Fruit fly (Drosophila melanogaster) whole organism, embryonic: ENCODE measurements around the gene sicily.

Experiments
- Antp ChIP-seq: fragments of 200-800 bp; sonication (Bioruptor generic); optimal IDR thresholded peaks from 3 replicates; lab custom pipeline; 2016; ENCODE audit warnings: missing biosample characterization, missing genetic modification characterization
- Bdp1 ChIP-seq: fragments of 200-800 bp; sonication (Bioruptor generic); optimal IDR thresholded peaks from 3 replicates; lab custom pipeline; 2016; ENCODE audit warnings: missing biosample characterization, missing genetic modification characterization
- Bteb2 ChIP-seq: fragments of 200-800 bp; sonication (Bioruptor generic); optimal IDR thresholded peaks from 2 replicates; lab custom pipeline; 2016; ENCODE audit warnings: missing biosample characterization, missing genetic modification characterization
- CG10654 ChIP-seq: fragments of 200-800 bp; sonication (Bioruptor generic); optimal IDR thresholded peaks from 2 replicates; lab custom pipeline; 2016; ENCODE audit warnings: missing biosample characterization, missing genetic modification characterization
- CG11695 ChIP-seq: fragments of 200-800 bp; sonication (Bioruptor generic); IDR thresholded peaks from 3 replicates; pipeline ENCODE4 v1.3.6; 2022; ENCODE audit warnings: missing biosample characterization, missing genetic modification characterization
- CG1233 ChIP-seq: fragments of 200-800 bp; sonication (Bioruptor generic); optimal IDR thresholded peaks from 4 replicates; lab custom pipeline; 2018; ENCODE audit warnings: missing biosample characterization, mild to moderate bottlenecking, missing genetic modification characterization
- CG14050 ChIP-seq: fragments of 200-800 bp; sonication (Bioruptor generic); IDR thresholded peaks from 3 replicates; pipeline ENCODE4 v1.3.6; 2022; ENCODE audit warnings: missing biosample characterization, missing genetic modification characterization
- CG17385 ChIP-seq: fragments of 200-800 bp; sonication (Bioruptor generic); optimal IDR thresholded peaks from 3 replicates; lab custom pipeline; 2018; ENCODE audit warnings: missing biosample characterization, mild to moderate bottlenecking, missing genetic modification characterization
- CG17912 ChIP-seq: fragments of 200-800 bp; sonication (Bioruptor generic); optimal IDR thresholded peaks from 2 replicates; lab custom pipeline; 2018; ENCODE audit warnings: missing biosample characterization, mild to moderate bottlenecking, missing genetic modification characterization
- CG18476 ChIP-seq: fragments of 200-800 bp; sonication (Bioruptor generic); optimal IDR thresholded peaks from 2 replicates; lab custom pipeline; 2016; ENCODE audit warnings: missing biosample characterization, mild to moderate bottlenecking, missing genetic modification characterization
- CG2199 ChIP-seq: fragments of 200-800 bp; sonication (Bioruptor generic); IDR thresholded peaks from 3 replicates; pipeline ENCODE4 v1.3.6; 2022; ENCODE audit warnings: missing biosample characterization, missing genetic modification characterization
- CG2202 ChIP-seq: fragments of 200-800 bp; sonication (Bioruptor generic); optimal IDR thresholded peaks from 2 replicates; lab custom pipeline; 2018; ENCODE audit warnings: missing biosample characterization, mild to moderate bottlenecking, missing genetic modification characterization
- CG31388 ChIP-seq: fragments of 200-800 bp; sonication (Bioruptor generic); optimal IDR thresholded peaks from 2 replicates; lab custom pipeline; 2016; ENCODE audit warnings: missing biosample characterization, missing genetic modification characterization
- CG31441 ChIP-seq: fragments of 200-800 bp; sonication (Bioruptor generic); IDR thresholded peaks from 2 replicates; pipeline ENCODE4 v1.3.6; 2022; ENCODE audit warnings: missing biosample characterization, missing genetic modification characterization
- CG3407 ChIP-seq: fragments of 200-800 bp; sonication (Bioruptor generic); optimal IDR thresholded peaks from 2 replicates; lab custom pipeline; 2018; ENCODE audit warnings: missing biosample characterization, mild to moderate bottlenecking, missing genetic modification characterization
- CG34376 ChIP-seq: fragments of 200-800 bp; sonication (Bioruptor generic); optimal IDR thresholded peaks from 2 replicates; lab custom pipeline; 2018; ENCODE audit warnings: missing biosample characterization, mild to moderate bottlenecking, missing genetic modification characterization
- CG4854 ChIP-seq: fragments of 200-800 bp; sonication (Bioruptor generic); optimal IDR thresholded peaks from 2 replicates; lab custom pipeline; 2016; ENCODE audit warnings: missing biosample characterization, missing genetic modification characterization, inconsistent platforms
- CG7786 ChIP-seq: fragments of 200-800 bp; sonication (Bioruptor generic); optimal IDR thresholded peaks from 2 replicates; lab custom pipeline; 2016; ENCODE audit warnings: missing biosample characterization, missing genetic modification characterization
- CG7839 ChIP-seq: fragments of 200-800 bp; sonication (Bioruptor generic); optimal IDR thresholded peaks from 3 replicates; lab custom pipeline; 2018; ENCODE audit warnings: missing biosample characterization, mild to moderate bottlenecking, missing genetic modification characterization, moderate library complexity
- CG8924 ChIP-seq: fragments of 200-800 bp; optimal IDR thresholded peaks from 3 replicates; lab custom pipeline; 2019; ENCODE audit warnings: missing biosample characterization, mild to moderate bottlenecking, missing genetic modification characterization, moderate library complexity
- CG9727 ChIP-seq: fragments of 200-800 bp; sonication (Bioruptor generic); optimal IDR thresholded peaks from 3 replicates; lab custom pipeline; 2017; ENCODE audit warnings: missing biosample characterization, mild to moderate bottlenecking, missing genetic modification characterization
- CrebB ChIP-seq: fragments of 200-800 bp; sonication (Bioruptor generic); optimal IDR thresholded peaks from 3 replicates; lab custom pipeline; 2018; ENCODE audit warnings: missing biosample characterization, mild to moderate bottlenecking, missing genetic modification characterization
- Dip3 ChIP-seq: fragments of 200-800 bp; sonication (Bioruptor generic); optimal IDR thresholded peaks from 3 replicates; lab custom pipeline; 2016; ENCODE audit warnings: missing biosample characterization, missing genetic modification characterization
- E2f1 ChIP-seq: fragments of 200-800 bp; sonication (Bioruptor generic); IDR thresholded peaks from 2 replicates; pipeline ENCODE4 v1.3.6; 2022; ENCODE audit warnings: missing biosample characterization, missing genetic modification characterization
- Fer1 ChIP-seq: fragments of 200-800 bp; sonication (Bioruptor generic); optimal IDR thresholded peaks from 2 replicates; lab custom pipeline; 2017; ENCODE audit warnings: missing biosample characterization, mild to moderate bottlenecking, missing genetic modification characterization
- GATAe ChIP-seq: fragments of 200-800 bp; sonication (Bioruptor generic); conservative IDR thresholded peaks from 2 replicates; pipeline ENCODE4 v1.3.6; 2022; ENCODE audit warnings: missing biosample characterization, missing genetic modification characterization
- Mad ChIP-seq: fragments of 200-800 bp; sonication (Bioruptor generic); optimal IDR thresholded peaks from 2 replicates; lab custom pipeline; 2016; ENCODE audit warnings: missing biosample characterization, missing genetic modification characterization
- Mes4 ChIP-seq: fragments of 200-800 bp; sonication (Bioruptor generic); optimal IDR thresholded peaks from 2 replicates; lab custom pipeline; 2016; ENCODE audit warnings: missing biosample characterization, missing genetic modification characterization
- Mrtf ChIP-seq: fragments of 200-800 bp; sonication (Bioruptor generic); IDR thresholded peaks from 3 replicates; pipeline ENCODE4 v1.3.6; 2022; ENCODE audit warnings: missing biosample characterization, missing genetic modification characterization
- Ravus ChIP-seq: fragments of 200-800 bp; sonication (Bioruptor generic); IDR thresholded peaks from 2 replicates; pipeline ENCODE4 v1.3.6; 2022; ENCODE audit warnings: missing biosample characterization, missing genetic modification characterization
- bigmax ChIP-seq: fragments of 200-800 bp; sonication (Bioruptor generic); optimal IDR thresholded peaks from 2 replicates; lab custom pipeline; 2018; ENCODE audit warnings: missing biosample characterization, mild to moderate bottlenecking, missing genetic modification characterization
- bsh ChIP-seq, 2 experiments: fragments of 200-800 bp; sonication (Bioruptor generic); optimal IDR thresholded peaks; 2 replicates each; lab custom pipeline; 2017 to 2018; ENCODE audit warnings: mild to moderate bottlenecking in 2 of 2, missing biosample characterization in 2 of 2, missing genetic modification characterization in 2 of 2, moderate library complexity in 1 of 2
- crc ChIP-seq: fragments of 200-800 bp; sonication (Bioruptor generic); optimal IDR thresholded peaks from 2 replicates; lab custom pipeline; 2016; ENCODE audit warnings: missing biosample characterization, missing genetic modification characterization
- dm ChIP-seq: fragments of 200-800 bp; sonication (Bioruptor generic); optimal IDR thresholded peaks from 3 replicates; lab custom pipeline; 2016; ENCODE audit warnings: missing biosample characterization, missing genetic modification characterization
- dmrt11E ChIP-seq: fragments of 200-800 bp; sonication (Bioruptor generic); optimal IDR thresholded peaks from 3 replicates; lab custom pipeline; 2018; ENCODE audit warnings: missing biosample characterization, mild to moderate bottlenecking, missing genetic modification characterization, moderate library complexity
- en ChIP-seq: fragments of 200-800 bp; sonication (Bioruptor generic); optimal IDR thresholded peaks from 2 replicates; lab custom pipeline; 2016; ENCODE audit warnings: missing biosample characterization, missing genetic modification characterization
- ftz-f1 ChIP-seq: fragments of 200-800 bp; sonication (Bioruptor generic); optimal IDR thresholded peaks from 2 replicates; lab custom pipeline; 2016; ENCODE audit warnings: missing biosample characterization, missing genetic modification characterization
- ham ChIP-seq: fragments of 200-800 bp; sonication (Bioruptor generic); IDR thresholded peaks from 2 replicates; pipeline ENCODE4 v1.3.6; 2022; ENCODE audit warnings: missing biosample characterization, missing genetic modification characterization
- her ChIP-seq: fragments of 200-800 bp; sonication (Bioruptor generic); optimal IDR thresholded peaks from 2 replicates; lab custom pipeline; 2016; ENCODE audit warnings: missing biosample characterization, missing genetic modification characterization
- kay ChIP-seq: fragments of 200-800 bp; sonication (Bioruptor generic); optimal IDR thresholded peaks from 2 replicates; lab custom pipeline; 2016; ENCODE audit warnings: missing biosample characterization, missing genetic modification characterization
- mirr ChIP-seq: fragments of 200-800 bp; sonication (Bioruptor generic); optimal IDR thresholded peaks from 3 replicates; lab custom pipeline; 2018; ENCODE audit warnings: missing biosample characterization, mild to moderate bottlenecking, missing genetic modification characterization
- pan ChIP-seq, 4 experiments: fragments of >200 bp in 3 of 4; fragments of 200-800 bp in 1 of 4; sonication (Bioruptor generic) in 1 of 4; optimal IDR thresholded peaks in 3 of 4; IDR thresholded peaks in 1 of 4; 2 replicates each; pipeline versions ENCODE4 v1.3.6 to Lab custom; 2017 to 2022; ENCODE audit warnings: missing biosample characterization in 2 of 4, missing genetic modification characterization in 2 of 4, mixed read lengths in 1 of 4
- prd ChIP-seq, 3 experiments: fragments of >200 bp in 2 of 3; fragments of 200-800 bp in 1 of 3; sonication (Bioruptor generic) in 1 of 3; optimal IDR thresholded peaks in 2 of 3; IDR thresholded peaks in 1 of 3; 2 replicates in 2 of 3; 3 replicates in 1 of 3; pipeline versions ENCODE4 v1.3.6 to Lab custom; 2017 to 2022; ENCODE audit warnings: missing biosample characterization in 1 of 3, missing genetic modification characterization in 1 of 3
- shn ChIP-seq: fragments of 200-800 bp; sonication (Bioruptor generic); optimal IDR thresholded peaks from 3 replicates; lab custom pipeline; 2016; ENCODE audit warnings: missing biosample characterization, missing genetic modification characterization
- tio ChIP-seq: fragments of 200-800 bp; sonication (Bioruptor generic); optimal IDR thresholded peaks from 2 replicates; lab custom pipeline; 2017; ENCODE audit warnings: missing biosample characterization, missing genetic modification characterization, inconsistent platforms
- tll ChIP-seq, 2 experiments: fragments of 200-800 bp in 1 of 2; fragments of >200 bp in 1 of 2; sonication (Bioruptor generic) in 1 of 2; optimal IDR thresholded peaks; 2 replicates each; lab custom pipeline; 2017 to 2019; ENCODE audit warnings: missing biosample characterization in 2 of 2, missing genetic modification characterization in 2 of 2, mild to moderate bottlenecking in 1 of 2, moderate library complexity in 1 of 2
- trem ChIP-seq: fragments of 200-800 bp; optimal IDR thresholded peaks from 3 replicates; lab custom pipeline; 2019; ENCODE audit warnings: missing biosample characterization, mild to moderate bottlenecking, missing genetic modification characterization, moderate library complexity

The sicily gene

dm6 chrX:11857522-11858438 lies 33.8 kb upstream of the sicily start (continued):
- TF ChIP-seq trem (tag; lab: Kevin White, UChicago) (peak; percentile 33), CG14050 (peak; percentile 70), CG9727 (GFP tag; lab: Kevin White, UChicago) (peak; percentile 74), CG10654 (GFP tag; lab: Kevin White, UChicago) (peak; percentile 34), CG31388 (GFP tag; lab: Kevin White, UChicago) (peak; percentile 27), CG4854 (GFP tag; lab: Kevin White, UChicago) (peak; percentile 11), Ravus (GFP tag; lab: Robert Waterston, UW) (peak; percentile 45), Mad (GFP tag; lab: Kevin White, UChicago) (peak; percentile 47), bsh (GFP tag; optimal IDR thresholded peaks at IDR 0.05; lab: Kevin White, UChicago) (peak; percentile 66 to 85), CG17912 (GFP tag; lab: Kevin White, UChicago) (peak; percentile 70), tll (GFP tag; optimal IDR thresholded peaks at IDR 0.05; lab: Kevin White, UChicago) (no peak), prd (optimal IDR thresholded peaks at IDR 0.05; lab: Kevin White, UChicago) (no peak), prd (GFP tag; IDR thresholded peaks at IDR 0.05; lab: Robert Waterston, UW) (peak; percentile 90), Bteb2 (peak; percentile 11), shn (GFP tag; lab: Kevin White, UChicago) (peak; percentile 6), crc (peak; percentile 78), CG7786 (GFP tag; lab: Kevin White, UChicago) (no peak), CG7839 (tag; lab: Kevin White, UChicago) (peak; percentile 91), Mrtf (GFP tag; lab: Robert Waterston, UW) (peak; percentile 79), bigmax (GFP tag; lab: Kevin White, UChicago) (no peak), CG8924 (peak; percentile 74), CG31441 (peak; percentile 91), GATAe (GFP tag; lab: Robert Waterston, UW) (peak; percentile 36; the same call in 1 of the 2 replicates), dmrt11E (tag; lab: Kevin White, UChicago) (peak; percentile 74), en (GFP tag; lab: Kevin White, UChicago) (peak; percentile 52), CG3407 (peak; percentile 59), CG18476 (GFP tag; lab: Kevin White, UChicago) (peak; percentile 9), CG34376 (GFP tag; lab: Kevin White, UChicago) (no peak), CG2199 (peak; percentile 62; the same call in 2 of the 3 replicates), CG11695 (GFP tag; lab: Robert Waterston, UW) (peak; percentile 81), tio (GFP tag; lab: Kevin White, UChicago) (peak; percentile 18), kay (GFP tag; lab: Kevin White, UChicago) (peak; percentile 33), pan (optimal IDR thresholded peaks at IDR 0.05; lab: Kevin White, UChicago) (no peak), pan (GFP tag; optimal IDR thresholded peaks at IDR 0.05 in 1 of 2, IDR thresholded peaks at IDR 0.05 in 1 of 2) (peak in 1 of 2 experiments; percentile 92), CG1233 (GFP tag; lab: Kevin White, UChicago) (peak; percentile 89), Antp (GFP tag; lab: Kevin White, UChicago) (peak; percentile 64), CG2202 (tag; lab: Kevin White, UChicago) (peak; percentile 73), Bdp1 (peak; percentile 32), dm (GFP tag; lab: Kevin White, UChicago) (peak; percentile 18), Dip3 (GFP tag; lab: Kevin White, UChicago) (peak; percentile 28), ham (GFP tag; lab: Robert Waterston, UW) (no peak), CG17385 (GFP tag; lab: Kevin White, UChicago) (peak; percentile 70), Mes4 (GFP tag; lab: Kevin White, UChicago) (peak; percentile 28), Fer1 (peak; percentile 57), her (GFP tag; lab: Kevin White, UChicago) (no peak), E2f1 (GFP tag; lab: Robert Waterston, UW) (peak; percentile 70), mirr (GFP tag; lab: Kevin White, UChicago) (no peak), ftz-f1 (GFP tag; lab: Kevin White, UChicago) (peak; percentile 35), CrebB (tag; lab: Kevin White, UChicago) (peak; percentile 11)
